ENCODE assay signal across 2 worm cellular contexts in the genomic region with DNA sequence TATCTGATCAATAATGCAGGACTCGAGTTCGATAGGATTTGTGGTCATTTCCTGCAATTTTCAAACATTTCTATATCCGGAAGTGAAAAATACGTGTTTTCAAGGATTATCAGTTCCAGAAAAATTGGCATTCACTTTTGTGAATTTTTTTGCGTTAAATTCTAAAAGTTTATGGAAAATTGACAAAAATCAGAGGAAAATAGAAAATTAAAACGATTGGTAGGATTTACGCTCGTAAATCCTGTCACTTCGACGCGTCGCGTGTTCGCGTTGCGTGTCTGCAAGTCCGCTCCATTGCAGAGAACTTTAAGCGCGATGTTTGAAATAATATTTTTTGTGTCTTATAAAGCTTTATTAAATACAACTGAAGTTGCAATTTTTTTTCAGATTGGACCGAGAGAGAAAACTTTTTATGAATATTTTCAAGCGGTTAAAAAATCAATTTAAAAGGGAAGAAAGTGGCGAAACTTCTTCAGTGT.
A peak's percentile ranks its signal among the peaks of the same experiment; 100 is the strongest.
TF ChIP-seq lines count a peak whose summit lies in the region.

A gene (minus strand): TSS at position 51 of the 479 bp plus-strand sequence.

TF ChIP-seq in whole organism, L1 larva, 84 proteins besides CTCF, POLR2A, EP300 and RAD21 (continued from another document and continues in another):
- TF ChIP-seq sptf-1 (tag; optimal IDR thresholded peaks at IDR 0.05; lab: Kevin White, UChicago) (no peak), C16A3.4 (tag; optimal IDR thresholded peaks at IDR 0.05; lab: Kevin White, UChicago) (peak; percentile 97), unc-30 (tag; optimal IDR thresholded peaks at IDR 0.05; lab: Kevin White, UChicago) (no peak), C34B4.2 (tag; optimal IDR thresholded peaks at IDR 0.05; lab: Kevin White, UChicago) (no peak), mep-1 (tag; optimal IDR thresholded peaks at IDR 0.05; lab: Kevin White, UChicago) (peak; percentile 87), lir-3 (tag; optimal IDR thresholded peaks at IDR 0.05; lab: Kevin White, UChicago; ENCODE audit: poor library complexity) (peak; percentile 43), grh-1 (GFP tag; IDR thresholded peaks at IDR 0.05; lab: Robert Waterston, UW) (no peak), ceh-63 (GFP tag; optimal IDR thresholded peaks at IDR 0.05; lab: Kevin White, UChicago) (no peak), mab-9 (GFP tag; IDR thresholded peaks at IDR 0.05; lab: Robert Waterston, UW) (no peak), irx-1 (tag; optimal IDR thresholded peaks at IDR 0.05; lab: Kevin White, UChicago) (peak; percentile 47), zip-4 (GFP tag; optimal IDR thresholded peaks at IDR 0.05; lab: Kevin White, UChicago) (no peak), pag-3 (tag; optimal IDR thresholded peaks at IDR 0.05; lab: Kevin White, UChicago; ENCODE audit: borderline replicate concordance, insufficient read depth) (no peak), nhr-28 (tag; optimal IDR thresholded peaks at IDR 0.05; lab: Kevin White, UChicago) (no peak), blmp-1 (tag; optimal IDR thresholded peaks at IDR 0.05; lab: Kevin White, UChicago) (peak; percentile 87), nhr-71 (tag; optimal IDR thresholded peaks at IDR 0.05; lab: Kevin White, UChicago) (peak; percentile 88), fkh-10 (GFP tag; optimal IDR thresholded peaks at IDR 0.05; lab: Kevin White, UChicago) (peak; percentile 32), ceh-82 (tag; optimal IDR thresholded peaks at IDR 0.05; lab: Kevin White, UChicago) (peak; percentile 78 to 95 (median 81)), lsy-2 (tag; optimal IDR thresholded peaks at IDR 0.05; lab: Kevin White, UChicago) (peak; percentile 85 to 96), F16B12.6 (tag; optimal IDR thresholded peaks at IDR 0.05; lab: Kevin White, UChicago) (peak; percentile 73), unc-62 (GFP tag; optimal IDR thresholded peaks at IDR 0.05; lab: Kevin White, UChicago) (no peak), lin-15B (tag; optimal IDR thresholded peaks at IDR 0.05; lab: Kevin White, UChicago) (peak; percentile 96), nhr-11 (tag; optimal IDR thresholded peaks at IDR 0.05; lab: Kevin White, UChicago) (peak; percentile 43), ztf-11 (tag; optimal IDR thresholded peaks at IDR 0.05; lab: Kevin White, UChicago) (no peak), isw-1 (GFP tag; IDR thresholded peaks at IDR 0.05; lab: Robert Waterston, UW) (peak; percentile 80), alr-1 (tag; optimal IDR thresholded peaks at IDR 0.05; lab: Kevin White, UChicago; ENCODE audit: borderline replicate concordance) (no peak), nhr-20 (tag; optimal IDR thresholded peaks at IDR 0.05; lab: Kevin White, UChicago) (peak; percentile 63), pqm-1 (tag; optimal IDR thresholded peaks at IDR 0.05; lab: Kevin White, UChicago) (no peak), lin-14 (GFP tag; optimal IDR thresholded peaks at IDR 0.05; lab: Kevin White, UChicago) (peak; percentile 72), C04F5.9 (tag; optimal IDR thresholded peaks at IDR 0.05; lab: Kevin White, UChicago) (peak; percentile 20), snu-23 (GFP tag; optimal IDR thresholded peaks at IDR 0.05; lab: Kevin White, UChicago) (peak; percentile 88), mdl-1 (tag; optimal IDR thresholded peaks at IDR 0.05; lab: Kevin White, UChicago) (peak in 1 of 2 experiments; percentile 74), aha-1 (tag; optimal IDR thresholded peaks at IDR 0.05; lab: Kevin White, UChicago) (no peak), lin-35 (GFP tag; optimal IDR thresholded peaks at IDR 0.05; lab: Kevin White, UChicago) (peak; percentile 97 to 99), unc-98 (GFP tag; IDR thresholded peaks at IDR 0.05; lab: Robert Waterston, UW) (no peak), Y116A8C.19 (tag; optimal IDR thresholded peaks at IDR 0.05; lab: Kevin White, UChicago; ENCODE audit: borderline replicate concordance) (no peak), aly-2 (tag; optimal IDR thresholded peaks at IDR 0.05; lab: Kevin White, UChicago) (peak; percentile 10), dpl-1 (GFP tag; optimal IDR thresholded peaks at IDR 0.05; lab: Kevin White, UChicago) (peak; percentile 94 to 97 (median 95)), sup-37 (GFP tag; optimal IDR thresholded peaks at IDR 0.05; lab: Kevin White, UChicago) (no peak), nhr-19 (GFP tag; conservative IDR thresholded peaks at IDR 0.05; lab: Robert Waterston, UW) (peak; percentile 72), nhr-85 (tag; lab: Kevin White, UChicago) (peak; percentile 87), nhr-12 (tag; optimal IDR thresholded peaks at IDR 0.05; lab: Kevin White, UChicago) (no peak), jun-1 (tag; optimal IDR thresholded peaks at IDR 0.05; lab: Kevin White, UChicago) (peak; percentile 71), nhr-76 (tag; optimal IDR thresholded peaks at IDR 0.05; lab: Kevin White, UChicago) (no peak), ama-1 (optimal IDR thresholded peaks at IDR 0.05; lab: Kevin White, UChicago) (peak; percentile 8), lin-39 (tag; optimal IDR thresholded peaks at IDR 0.05; lab: Kevin White, UChicago) (peak; percentile 14), ztf-4 (tag; optimal IDR thresholded peaks at IDR 0.05; lab: Kevin White, UChicago) (no peak), mef-2 (tag; optimal IDR thresholded peaks at IDR 0.05; lab: Kevin White, UChicago) (no peak), elt-2 (tag; optimal IDR thresholded peaks at IDR 0.05; lab: Kevin White, UChicago) (no peak), fos-1 (tag; optimal IDR thresholded peaks at IDR 0.05; lab: Kevin White, UChicago) (peak; percentile 52), ceh-8 (GFP tag; optimal IDR thresholded peaks at IDR 0.05; lab: Kevin White, UChicago) (no peak), nhr-77 (tag; optimal IDR thresholded peaks at IDR 0.05; lab: Kevin White, UChicago) (peak; percentile 82), dsc-1 (tag; optimal IDR thresholded peaks at IDR 0.05; lab: Kevin White, UChicago) (peak; percentile 44), egl-13 (tag; optimal IDR thresholded peaks at IDR 0.05; lab: Kevin White, UChicago) (no peak), sox-4 (tag; optimal IDR thresholded peaks at IDR 0.05; lab: Kevin White, UChicago) (no peak), fkh-8 (tag; optimal IDR thresholded peaks at IDR 0.05; lab: Kevin White, UChicago) (peak; percentile 76), efl-3 (GFP tag; optimal IDR thresholded peaks at IDR 0.05; lab: Kevin White, UChicago) (no peak), skn-1 (tag; optimal IDR thresholded peaks at IDR 0.05; lab: Kevin White, UChicago) (peak; percentile 89), ceh-88 (GFP tag; IDR thresholded peaks at IDR 0.05; lab: Robert Waterston, UW) (no peak), xbp-1 (tag; optimal IDR thresholded peaks at IDR 0.05; lab: Kevin White, UChicago) (peak; percentile 75), fkh-4 (tag; optimal IDR thresholded peaks at IDR 0.05; lab: Kevin White, UChicago; ENCODE audit: borderline replicate concordance) (no peak), hpl-2 (GFP tag; optimal IDR thresholded peaks at IDR 0.05; lab: Kevin White, UChicago) (no peak), hlh-17 (GFP tag; optimal IDR thresholded peaks at IDR 0.05; lab: Kevin White, UChicago; ENCODE audit: borderline replicate concordance) (no peak), ceh-90 (tag; optimal IDR thresholded peaks at IDR 0.05; lab: Kevin White, UChicago) (peak; percentile 35)

TF ChIP-seq in whole organism, L3 larva, 47 proteins besides CTCF, POLR2A, EP300 and RAD21 (continued from another document):
- TF ChIP-seq lsy-12 (tag; optimal IDR thresholded peaks at IDR 0.05; lab: Kevin White, UChicago) (no peak), R02D3.7 (tag; optimal IDR thresholded peaks at IDR 0.05; lab: Kevin White, UChicago) (peak; percentile 100), nhr-11 (tag; optimal IDR thresholded peaks at IDR 0.05; lab: Kevin White, UChicago) (no peak), snpc-4 (tag; optimal IDR thresholded peaks at IDR 0.05; lab: Kevin White, UChicago) (peak; percentile 67), ZK546.5 (tag; optimal IDR thresholded peaks at IDR 0.05; lab: Kevin White, UChicago) (no peak), nhr-237 (tag; optimal IDR thresholded peaks at IDR 0.05; lab: Kevin White, UChicago) (no peak), skn-1 (tag; optimal IDR thresholded peaks at IDR 0.05; lab: Kevin White, UChicago) (peak; percentile 70), nhr-77 (tag; optimal IDR thresholded peaks at IDR 0.05; lab: Kevin White, UChicago) (peak; percentile 1), aly-2 (tag; optimal IDR thresholded peaks at IDR 0.05; lab: Kevin White, UChicago) (no peak), elt-1 (tag; optimal IDR thresholded peaks at IDR 0.05; lab: Kevin White, UChicago) (no peak), tbx-2 (tag; optimal IDR thresholded peaks at IDR 0.05; lab: Kevin White, UChicago) (no peak), pha-4 (tag; optimal IDR thresholded peaks at IDR 0.05; lab: Kevin White, UChicago) (no peak), nhr-23 (tag; optimal IDR thresholded peaks at IDR 0.05; lab: Kevin White, UChicago) (peak; percentile 82), unc-39 (tag; optimal IDR thresholded peaks at IDR 0.05; lab: Kevin White, UChicago) (no peak), fos-1 (tag; optimal IDR thresholded peaks at IDR 0.05; lab: Kevin White, UChicago) (no peak), unc-62 (GFP tag; optimal IDR thresholded peaks at IDR 0.05; lab: Kevin White, UChicago) (no peak), eor-1 (tag; optimal IDR thresholded peaks at IDR 0.05; lab: Kevin White, UChicago) (no peak), lin-15B (tag; optimal IDR thresholded peaks at IDR 0.05; lab: Kevin White, UChicago) (peak; percentile 98), hmg-11 (tag; optimal IDR thresholded peaks at IDR 0.05; lab: Kevin White, UChicago) (peak; percentile 54), ceh-9 (tag; optimal IDR thresholded peaks at IDR 0.05; lab: Kevin White, UChicago) (no peak), elt-3 (tag; optimal IDR thresholded peaks at IDR 0.05; lab: Kevin White, UChicago) (no peak), ztf-11 (tag; optimal IDR thresholded peaks at IDR 0.05; lab: Kevin White, UChicago) (no peak), ama-1 (optimal IDR thresholded peaks at IDR 0.05; lab: Kevin White, UChicago) (peak; percentile 55), nhr-25 (tag; optimal IDR thresholded peaks at IDR 0.05; lab: Kevin White, UChicago) (peak; percentile 77), nhr-12 (tag; optimal IDR thresholded peaks at IDR 0.05; lab: Kevin White, UChicago) (no peak), zag-1 (tag; optimal IDR thresholded peaks at IDR 0.05; lab: Kevin White, UChicago) (no peak), nhr-43 (tag; optimal IDR thresholded peaks at IDR 0.05; lab: Kevin White, UChicago; ENCODE audit: poor library complexity, severe bottlenecking) (no peak), fkh-10 (GFP tag; optimal IDR thresholded peaks at IDR 0.05; lab: Kevin White, UChicago) (peak; percentile 43), daf-12 (tag; optimal IDR thresholded peaks at IDR 0.05; lab: Kevin White, UChicago) (no peak)
